Fruit fly (Drosophila melanogaster): Measurements from ENCODE around the gene dop.

dop gene

DNA sequence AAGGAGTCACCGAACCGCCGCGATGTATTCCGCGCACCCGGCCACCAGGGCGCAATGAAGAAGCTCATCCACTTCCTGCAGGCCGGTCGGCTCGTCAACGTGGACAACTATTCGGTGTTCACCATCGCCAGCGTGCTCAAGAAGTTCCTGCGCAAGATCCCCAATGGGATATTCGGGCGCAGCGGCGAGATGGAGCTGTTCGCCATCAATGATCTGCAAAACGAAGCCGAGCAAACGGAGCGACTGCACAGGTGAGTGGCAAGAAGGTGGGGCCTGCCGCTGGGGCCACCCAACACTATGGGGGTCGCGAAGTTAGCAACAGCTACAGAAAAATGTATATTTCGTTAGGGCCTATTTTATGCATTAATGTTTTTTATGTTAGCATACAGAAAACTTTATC lies 23.9 kb downstream of the dop start:
- TF ChIP-seq CG17806 (tag; optimal IDR thresholded peaks at IDR 0.05) (no peak), gl (tag; optimal IDR thresholded peaks at IDR 0.05) (no peak), Pif1A (GFP tag; optimal IDR thresholded peaks at IDR 0.05) (no peak), CG13204 (GFP tag; optimal IDR thresholded peaks at IDR 0.05) (no peak), rn (GFP tag; IDR thresholded peaks at IDR 0.05) (no peak), Ets98B (GFP tag; IDR thresholded peaks at IDR 0.05) (peak; percentile 39), CG14655 (GFP tag; optimal IDR thresholded peaks at IDR 0.05) (peak; percentile 7), CG32121 (GFP tag; IDR thresholded peaks at IDR 0.05) (0 out of 2 replicates have a peak, but pooled peaks have one; percentile 31), CG4496 (GFP tag; IDR thresholded peaks at IDR 0.05) (peak; percentile 60; the same call in 2 of the 3 replicates)

DNA sequence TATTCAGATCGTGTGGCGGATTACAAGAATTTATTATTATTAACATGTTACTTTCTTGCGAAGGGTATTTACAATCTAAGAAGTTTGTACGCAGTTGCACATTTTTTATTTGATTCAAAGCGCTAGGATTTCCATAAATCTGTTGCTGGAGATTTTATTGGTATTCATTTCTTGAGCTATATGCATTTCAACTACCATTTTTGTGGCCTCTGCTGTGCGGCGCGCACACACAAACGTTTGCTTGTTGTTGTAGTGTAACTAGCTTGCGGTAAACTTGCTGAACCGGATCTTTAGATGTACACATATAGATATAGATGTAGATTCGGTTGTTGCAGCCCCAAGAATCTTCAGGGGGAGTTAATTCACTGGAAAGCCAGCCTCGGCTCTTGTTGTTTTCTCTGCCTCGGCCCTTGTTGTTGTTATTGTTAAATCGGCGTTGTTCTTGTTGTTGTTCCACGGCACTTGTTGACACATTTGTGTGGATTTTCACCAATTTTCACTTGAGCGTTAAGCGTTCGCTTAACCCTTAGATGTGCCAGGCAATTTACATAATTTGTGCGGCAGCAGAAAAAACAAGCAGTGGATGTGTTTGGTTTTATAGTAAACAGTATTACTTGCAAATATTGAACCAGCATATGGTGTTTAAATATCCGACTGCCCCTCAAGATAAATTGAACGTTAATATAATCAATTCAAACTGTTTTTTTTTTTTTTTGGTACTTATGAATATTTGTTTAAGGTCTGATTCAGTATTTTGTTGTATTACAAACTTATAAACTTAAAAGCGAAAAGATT lies 25.2 kb downstream of the dop start:
- TF ChIP-seq CG8159 (tag; optimal IDR thresholded peaks at IDR 0.05) (no peak), fd96Ca (GFP tag; IDR thresholded peaks at IDR 0.05) (no peak), Snoo (tag; optimal IDR thresholded peaks at IDR 0.05) (no peak), EcR (GFP tag; optimal IDR thresholded peaks at IDR 0.05) (peak; percentile 28), Pif1A (GFP tag; optimal IDR thresholded peaks at IDR 0.05) (peak; percentile 6), gl (tag; optimal IDR thresholded peaks at IDR 0.05) (no peak), CG9948 (tag; optimal IDR thresholded peaks at IDR 0.05) (no peak), CG17806 (tag; optimal IDR thresholded peaks at IDR 0.05) (no peak), CG10348 (GFP tag; IDR thresholded peaks at IDR 0.05) (no peak)

DNA sequence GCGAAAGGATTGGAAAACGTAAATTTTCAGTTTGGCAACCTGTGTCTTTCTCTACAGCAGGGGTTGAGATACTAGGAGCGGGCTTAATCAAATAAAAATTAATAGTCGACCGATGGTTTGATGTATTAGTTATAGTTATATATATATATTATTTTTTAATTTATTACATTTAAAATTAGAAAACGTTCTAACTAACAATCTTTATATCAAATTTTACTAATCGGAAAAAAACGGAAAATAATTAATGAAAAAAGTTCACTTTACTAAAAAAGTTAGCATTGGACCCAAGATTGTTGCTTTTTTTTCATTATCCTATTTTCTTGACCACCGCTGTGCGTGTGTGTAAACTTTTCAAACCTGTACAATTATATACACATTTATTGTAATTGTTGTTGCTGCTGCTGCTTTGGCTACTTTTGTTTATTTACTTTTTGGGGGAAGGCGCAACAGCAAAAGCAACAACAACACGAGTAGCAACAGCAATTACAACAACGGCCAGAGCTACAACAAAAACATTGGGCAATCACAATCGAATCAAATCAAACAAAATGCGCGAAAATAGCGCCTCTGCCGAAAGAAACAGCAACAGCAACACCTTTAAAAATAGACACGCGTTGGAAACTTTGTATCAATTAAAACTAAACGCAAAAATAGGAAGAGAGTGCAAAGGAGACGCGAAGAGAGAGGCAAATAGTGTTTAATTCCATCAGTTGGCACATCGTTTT lies 26.9 kb downstream of the dop start:
- TF ChIP-seq Pif1B (GFP tag; optimal IDR thresholded peaks at IDR 0.05): no peak
- TF ChIP-seq CG4496 (GFP tag; IDR thresholded peaks at IDR 0.05): no peak
- TF ChIP-seq Ets98B (GFP tag; IDR thresholded peaks at IDR 0.05): peak; percentile 61
- TF ChIP-seq rn (GFP tag; IDR thresholded peaks at IDR 0.05): no peak
- TF ChIP-seq CG12605 (GFP tag; IDR thresholded peaks at IDR 0.05): 0 out of 2 replicates have a peak, but pooled peaks have one; percentile 12
- TF ChIP-seq CG8301 (tag; optimal IDR thresholded peaks at IDR 0.05): peak; percentile 42
- TF ChIP-seq fd96Ca (GFP tag; IDR thresholded peaks at IDR 0.05): peak; percentile 53
- peak; percentile 11 for TF ChIP-seq CG15710 (tag; optimal IDR thresholded peaks at IDR 0.05)
- TF ChIP-seq CG32121 (GFP tag; IDR thresholded peaks at IDR 0.05): peak; percentile 62
- TF ChIP-seq CG14655 (GFP tag; optimal IDR thresholded peaks at IDR 0.05): peak; percentile 57
- TF ChIP-seq CG8159 (tag; optimal IDR thresholded peaks at IDR 0.05): peak; percentile 23
- no peak for TF ChIP-seq CG17806 (tag; optimal IDR thresholded peaks at IDR 0.05)
- no peak for TF ChIP-seq CG13204 (GFP tag; optimal IDR thresholded peaks at IDR 0.05)
- TF ChIP-seq EcR (GFP tag; optimal IDR thresholded peaks at IDR 0.05): no peak
- TF ChIP-seq D1 (tag; optimal IDR thresholded peaks at IDR 0.05): no peak
- peak; percentile 42 for TF ChIP-seq CG9948 (tag; optimal IDR thresholded peaks at IDR 0.05)
- TF ChIP-seq CG34367 (tag; optimal IDR thresholded peaks at IDR 0.05): no peak
- TF ChIP-seq CG10348 (GFP tag; IDR thresholded peaks at IDR 0.05): no peak
- peak; percentile 18 for TF ChIP-seq Snoo (tag; optimal IDR thresholded peaks at IDR 0.05)
- TF ChIP-seq gl (tag; optimal IDR thresholded peaks at IDR 0.05): no peak
- TF ChIP-seq Pif1A (GFP tag; optimal IDR thresholded peaks at IDR 0.05): peak; percentile 26

DNA sequence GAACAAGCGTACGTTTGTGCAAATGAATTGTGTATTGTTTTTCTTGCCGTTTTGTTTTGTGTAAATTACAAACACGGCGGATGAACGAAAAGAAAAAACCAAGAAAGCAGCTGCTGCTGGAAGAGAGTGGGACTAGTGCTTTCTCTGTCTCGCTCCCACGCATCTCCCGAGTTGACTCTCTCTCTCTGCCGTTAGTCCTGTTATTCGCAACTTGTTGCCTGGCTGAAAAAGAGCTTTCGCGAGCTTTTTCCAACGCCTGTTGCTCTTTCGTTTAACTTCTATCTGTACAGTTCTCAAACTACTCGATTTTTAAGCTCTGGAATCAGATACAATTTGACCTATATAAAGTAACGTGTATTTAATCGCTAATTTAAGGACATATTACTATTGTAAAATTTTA lies 27.6 kb downstream of the dop start:
- TF ChIP-seq Ets98B (GFP tag; IDR thresholded peaks at IDR 0.05): 0 out of 2 replicates have a peak, but pooled peaks have one; percentile 2
- peak; percentile 95 for TF ChIP-seq CG12605 (GFP tag; IDR thresholded peaks at IDR 0.05)
- no peak for TF ChIP-seq Pif1A (GFP tag; optimal IDR thresholded peaks at IDR 0.05)
- no peak for TF ChIP-seq Snoo (tag; optimal IDR thresholded peaks at IDR 0.05)

DNA sequence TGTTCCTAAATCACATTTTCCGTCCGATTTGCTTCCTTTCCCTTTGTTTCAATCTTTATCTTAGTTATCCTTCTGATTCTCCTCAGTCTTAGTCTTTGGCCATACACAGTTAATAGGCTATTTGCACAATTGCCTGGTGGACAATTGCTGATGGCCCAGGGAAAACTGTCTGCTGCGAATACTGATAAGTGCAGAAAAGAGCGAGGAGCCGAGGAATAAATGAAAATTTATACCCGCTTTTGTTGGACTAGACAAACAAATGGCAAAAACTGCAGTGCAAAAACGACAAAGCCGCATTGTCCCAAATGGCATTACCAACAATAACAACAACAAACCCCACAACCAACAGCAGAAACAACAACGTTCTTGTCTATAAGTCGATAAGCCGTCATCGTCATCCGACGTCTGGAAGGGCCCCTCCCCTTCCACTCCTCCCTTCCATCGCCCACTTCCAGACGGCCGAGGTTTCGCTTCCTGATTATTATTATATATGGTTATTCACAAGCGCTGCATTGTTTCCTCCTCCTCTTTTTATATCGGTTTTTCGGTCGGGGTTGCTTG lies 28.4 kb downstream of the dop start:
- TF ChIP-seq CG4496 (GFP tag; IDR thresholded peaks at IDR 0.05) (0 out of 3 replicates have a peak, but pooled peaks have one; percentile 36), gl (tag; optimal IDR thresholded peaks at IDR 0.05) (no peak), EcR (GFP tag; optimal IDR thresholded peaks at IDR 0.05) (peak; percentile 45), fd96Ca (GFP tag; IDR thresholded peaks at IDR 0.05) (0 out of 3 replicates have a peak, but pooled peaks have one; percentile 26), CG14655 (GFP tag; optimal IDR thresholded peaks at IDR 0.05) (no peak)

DNA sequence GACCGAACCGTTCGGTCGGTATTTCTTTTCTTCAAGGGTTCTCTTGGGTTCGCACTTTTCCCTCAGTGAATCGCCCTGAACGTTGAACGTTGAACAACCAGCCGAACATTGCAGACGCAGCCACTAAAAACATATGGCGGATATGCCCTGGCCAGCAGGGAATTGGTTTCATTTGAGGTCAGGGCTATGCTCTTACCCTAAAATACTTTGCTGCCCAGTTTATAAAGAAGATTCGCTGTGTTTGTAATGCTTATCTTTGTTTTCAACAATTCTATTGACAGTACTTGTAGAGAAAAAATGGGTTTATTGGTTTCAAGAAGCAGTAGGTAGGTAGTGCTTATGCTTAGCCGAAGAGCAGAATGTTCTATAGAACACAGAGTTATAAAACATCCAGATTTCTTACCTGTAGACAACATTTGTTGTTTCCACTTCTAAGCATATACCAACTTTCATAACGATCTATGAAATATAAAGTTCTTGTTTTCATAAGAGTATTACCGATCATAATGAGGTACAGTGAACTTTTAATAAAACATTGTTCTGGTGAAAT lies 29.4 kb downstream of the dop start:
- TF ChIP-seq CG15710 (tag; optimal IDR thresholded peaks at IDR 0.05) (peak; percentile 6), Pif1A (GFP tag; optimal IDR thresholded peaks at IDR 0.05) (peak; percentile 30), D1 (tag; optimal IDR thresholded peaks at IDR 0.05) (no peak), CG8159 (tag; optimal IDR thresholded peaks at IDR 0.05) (peak; percentile 47), CG9948 (tag; optimal IDR thresholded peaks at IDR 0.05) (peak; percentile 2), CG34367 (tag; optimal IDR thresholded peaks at IDR 0.05) (peak; percentile 16)

Data from whole organism, pupa.